Fruit fly (Drosophila melanogaster) whole organism, prepupa: Measurements from ENCODE around the gene CG17127.
A peak's percentile ranks its signal among the peaks of the same experiment; 100 is the strongest.

ENCODE experiments used
- CG10631 ChIP-seq: fragments of 200-800 bp; sonication (Bioruptor generic); optimal IDR thresholded peaks from 2 replicates; lab custom pipeline; 2016; ENCODE audit warnings: missing biosample characterization, missing genetic modification characterization
- CG11294 ChIP-seq: fragments of 200-800 bp; sonication (Bioruptor generic); IDR thresholded peaks from 2 replicates; pipeline ENCODE4 v1.3.6; 2022; ENCODE audit warnings: missing biosample characterization, missing genetic modification characterization
- CG11762 ChIP-seq: fragments of 200-800 bp; sonication (Bioruptor generic); optimal IDR thresholded peaks from 3 replicates; lab custom pipeline; 2016; ENCODE audit warnings: missing biosample characterization, missing genetic modification characterization; ENCODE audit not compliant: insufficient read depth
- CG11902 ChIP-seq: fragments of 200-800 bp; sonication (Bioruptor generic); optimal IDR thresholded peaks from 3 replicates; lab custom pipeline; 2016; ENCODE audit warnings: missing biosample characterization, missing genetic modification characterization
- CG15336 ChIP-seq: fragments of 200-800 bp; sonication (Bioruptor generic); IDR thresholded peaks from 2 replicates; pipeline ENCODE4 v1.3.6; 2022; ENCODE audit warnings: missing biosample characterization, missing genetic modification characterization
- CG1621 ChIP-seq: fragments of 200-800 bp; sonication (Bioruptor generic); optimal IDR thresholded peaks from 3 replicates; lab custom pipeline; 2018; ENCODE audit warnings: missing biosample characterization, mild to moderate bottlenecking, missing genetic modification characterization
- CG16779 ChIP-seq: fragments of 200-800 bp; sonication (Bioruptor generic); optimal IDR thresholded peaks from 3 replicates; lab custom pipeline; 2017; ENCODE audit warnings: missing biosample characterization, mild to moderate bottlenecking, missing genetic modification characterization
- CG3032 ChIP-seq: fragments of 200-800 bp; optimal IDR thresholded peaks from 2 replicates; lab custom pipeline; 2019; ENCODE audit warnings: missing biosample characterization, mild to moderate bottlenecking, missing genetic modification characterization, moderate library complexity
- CG31627 ChIP-seq: fragments of 200-800 bp; sonication (Bioruptor generic); optimal IDR thresholded peaks from 3 replicates; lab custom pipeline; 2016; ENCODE audit warnings: missing biosample characterization, missing genetic modification characterization
- CG32006 ChIP-seq: fragments of 200-800 bp; sonication (Bioruptor generic); optimal IDR thresholded peaks from 3 replicates; lab custom pipeline; 2017; ENCODE audit warnings: missing biosample characterization, mild to moderate bottlenecking, missing genetic modification characterization
- CG34406 ChIP-seq: fragments of 200-800 bp; sonication (Bioruptor generic); optimal IDR thresholded peaks from 3 replicates; lab custom pipeline; 2016; ENCODE audit warnings: missing biosample characterization, missing genetic modification characterization
- CG3919 ChIP-seq: fragments of 200-800 bp; sonication (Bioruptor generic); optimal IDR thresholded peaks from 3 replicates; lab custom pipeline; 2016; ENCODE audit warnings: missing biosample characterization, missing genetic modification characterization
- CG6163 ChIP-seq: fragments of 200-800 bp; sonication (Bioruptor generic); IDR thresholded peaks from 3 replicates; pipeline ENCODE4 v1.3.6; 2022; ENCODE audit warnings: missing biosample characterization, missing genetic modification characterization
- CG6276 ChIP-seq: fragments of 200-800 bp; sonication (Bioruptor generic); optimal IDR thresholded peaks from 2 replicates; lab custom pipeline; 2017; ENCODE audit warnings: missing biosample characterization, mild to moderate bottlenecking, missing genetic modification characterization
- CG6808 ChIP-seq: fragments of 200-800 bp; sonication (Bioruptor generic); optimal IDR thresholded peaks from 3 replicates; lab custom pipeline; 2017; ENCODE audit warnings: missing biosample characterization, missing genetic modification characterization, mild to moderate bottlenecking, moderate library complexity, missing genetic modification reagents
- CG6854 ChIP-seq: fragments of 200-800 bp; sonication (Bioruptor generic); optimal IDR thresholded peaks from 2 replicates; lab custom pipeline; 2017; ENCODE audit warnings: missing biosample characterization, mild to moderate bottlenecking, missing genetic modification characterization
- CG7368 ChIP-seq: fragments of 200-800 bp; sonication (Bioruptor generic); optimal IDR thresholded peaks from 3 replicates; lab custom pipeline; 2016; ENCODE audit warnings: missing biosample characterization, missing genetic modification characterization
- CG8319 ChIP-seq: fragments of 200-800 bp; sonication (Bioruptor generic); optimal IDR thresholded peaks from 3 replicates; lab custom pipeline; 2016; ENCODE audit warnings: missing biosample characterization, missing genetic modification characterization
- CG8632 ChIP-seq: fragments of 200-800 bp; sonication (Bioruptor generic); optimal IDR thresholded peaks from 3 replicates; lab custom pipeline; 2016; ENCODE audit warnings: missing biosample characterization, missing genetic modification characterization
- CG9139 ChIP-seq: fragments of 200-800 bp; sonication (Bioruptor generic); optimal IDR thresholded peaks from 3 replicates; lab custom pipeline; 2017; ENCODE audit warnings: missing biosample characterization, mild to moderate bottlenecking, missing genetic modification characterization
- Eip75B ChIP-seq: fragments of 200-800 bp; sonication (Bioruptor generic); optimal IDR thresholded peaks from 3 replicates; lab custom pipeline; 2016; ENCODE audit warnings: missing biosample characterization, missing genetic modification characterization
- Eip78C ChIP-seq: fragments of 200-800 bp; sonication (Bioruptor generic); peaks from one replicate; lab custom pipeline; 2016; ENCODE audit warnings: missing biosample characterization, missing genetic modification characterization
- Eip93F ChIP-seq: fragments of 200-800 bp; sonication (Bioruptor generic); optimal IDR thresholded peaks from 2 replicates; lab custom pipeline; 2016; ENCODE audit warnings: missing biosample characterization, mild to moderate bottlenecking, missing genetic modification characterization
- Ets21C ChIP-seq: fragments of 200-800 bp; sonication (Bioruptor generic); optimal IDR thresholded peaks from 3 replicates; lab custom pipeline; 2016; ENCODE audit warnings: missing biosample characterization, missing genetic modification characterization
- Ets96B ChIP-seq: fragments of 200-800 bp; optimal IDR thresholded peaks from 2 replicates; lab custom pipeline; 2019; ENCODE audit warnings: missing biosample characterization, mild to moderate bottlenecking, missing genetic modification characterization, moderate library complexity
- Hr39 ChIP-seq: fragments of 200-800 bp; sonication (Bioruptor generic); optimal IDR thresholded peaks from 2 replicates; lab custom pipeline; 2016; ENCODE audit warnings: missing biosample characterization, missing genetic modification characterization
- Hr4 ChIP-seq: fragments of 200-800 bp; sonication (Bioruptor generic); optimal IDR thresholded peaks from 3 replicates; lab custom pipeline; 2016; ENCODE audit warnings: missing biosample characterization, missing genetic modification characterization
- Lpt ChIP-seq: fragments of 200-800 bp; sonication (Bioruptor generic); optimal IDR thresholded peaks from 3 replicates; lab custom pipeline; 2016; ENCODE audit warnings: missing biosample characterization, missing genetic modification characterization
- Met ChIP-seq: fragments of 200-800 bp; sonication (Bioruptor generic); optimal IDR thresholded peaks from 3 replicates; lab custom pipeline; 2016; ENCODE audit warnings: missing biosample characterization, missing genetic modification characterization
- OdsH ChIP-seq: fragments of 200-800 bp; sonication (Bioruptor generic); optimal IDR thresholded peaks from 3 replicates; lab custom pipeline; 2016; ENCODE audit warnings: missing biosample characterization, missing genetic modification characterization
- Smox ChIP-seq: fragments of 200-800 bp; sonication (Bioruptor generic); optimal IDR thresholded peaks from 3 replicates; lab custom pipeline; 2016; ENCODE audit warnings: missing biosample characterization, missing genetic modification characterization
- Sox102F ChIP-seq: fragments of 200-800 bp; sonication (Bioruptor generic); optimal IDR thresholded peaks from 2 replicates; lab custom pipeline; 2016; ENCODE audit warnings: missing biosample characterization, mild to moderate bottlenecking, missing genetic modification characterization
- Sox14 ChIP-seq: fragments of 200-800 bp; sonication (Bioruptor generic); optimal IDR thresholded peaks from 3 replicates; lab custom pipeline; 2016; ENCODE audit warnings: missing biosample characterization, missing genetic modification characterization
- Sox15 ChIP-seq: fragments of 200-800 bp; sonication (Bioruptor generic); optimal IDR thresholded peaks from 3 replicates; lab custom pipeline; 2016; ENCODE audit warnings: missing biosample characterization, missing genetic modification characterization
- achi ChIP-seq: fragments of 200-800 bp; sonication (Bioruptor generic); optimal IDR thresholded peaks from 3 replicates; lab custom pipeline; 2016; ENCODE audit warnings: missing biosample characterization, missing genetic modification characterization
- acj6 ChIP-seq: fragments of 200-800 bp; sonication (Bioruptor generic); optimal IDR thresholded peaks from 3 replicates; lab custom pipeline; 2016; ENCODE audit warnings: missing biosample characterization, missing genetic modification characterization
- cyc ChIP-seq: fragments of 200-800 bp; sonication (Bioruptor generic); optimal IDR thresholded peaks from 3 replicates; lab custom pipeline; 2016; ENCODE audit warnings: missing biosample characterization, missing genetic modification characterization
- dac ChIP-seq: fragments of 200-800 bp; sonication (Bioruptor generic); optimal IDR thresholded peaks from 2 replicates; lab custom pipeline; 2017; ENCODE audit warnings: missing biosample characterization, mild to moderate bottlenecking, missing genetic modification characterization
- dsx ChIP-seq: fragments of 200-800 bp; optimal IDR thresholded peaks from 3 replicates; lab custom pipeline; 2019; ENCODE audit warnings: missing biosample characterization, mild to moderate bottlenecking, missing genetic modification characterization, moderate library complexity; ENCODE audit not compliant: poor library complexity, severe bottlenecking
- esn ChIP-seq: fragments of 200-800 bp; sonication (Bioruptor generic); optimal IDR thresholded peaks from 2 replicates; lab custom pipeline; 2016; ENCODE audit warnings: missing biosample characterization, mild to moderate bottlenecking, missing genetic modification characterization, moderate library complexity
- fd59A ChIP-seq: fragments of 200-800 bp; sonication (Bioruptor generic); optimal IDR thresholded peaks from 2 replicates; lab custom pipeline; 2017; ENCODE audit warnings: missing biosample characterization, mild to moderate bottlenecking, missing genetic modification characterization, missing genetic modification reagents
- fd85E ChIP-seq: fragments of 200-800 bp; sonication (Bioruptor generic); optimal IDR thresholded peaks from 3 replicates; lab custom pipeline; 2016; ENCODE audit warnings: missing biosample characterization, missing genetic modification characterization
- fkh ChIP-seq: fragments of 200-800 bp; sonication (Bioruptor generic); optimal IDR thresholded peaks from 3 replicates; lab custom pipeline; 2017; ENCODE audit warnings: missing biosample characterization, mild to moderate bottlenecking, missing genetic modification characterization, moderate library complexity
- lz ChIP-seq: fragments of 200-800 bp; sonication (Bioruptor generic); optimal IDR thresholded peaks from 3 replicates; lab custom pipeline; 2016; ENCODE audit warnings: missing biosample characterization, missing genetic modification characterization
- net ChIP-seq: fragments of 200-800 bp; sonication (Bioruptor generic); optimal IDR thresholded peaks from 3 replicates; lab custom pipeline; 2016; ENCODE audit warnings: missing biosample characterization, missing genetic modification characterization
- pdm3 ChIP-seq: fragments of 200-800 bp; sonication (Bioruptor generic); optimal IDR thresholded peaks from 3 replicates; lab custom pipeline; 2016; ENCODE audit warnings: missing biosample characterization, missing genetic modification characterization
- salr ChIP-seq, 2 experiments: fragments of 200-800 bp; sonication (Bioruptor generic); optimal IDR thresholded peaks; 3 replicates each; lab custom pipeline; 2016 to 2018; ENCODE audit warnings: missing biosample characterization in 2 of 2, missing genetic modification characterization in 2 of 2, mild to moderate bottlenecking in 1 of 2
- spab ChIP-seq: fragments of 200-800 bp; sonication (Bioruptor generic); optimal IDR thresholded peaks from 2 replicates; lab custom pipeline; 2017; ENCODE audit warnings: missing biosample characterization, mild to moderate bottlenecking, missing genetic modification characterization, missing genetic modification reagents
- ss ChIP-seq, 2 experiments: fragments of 200-800 bp; sonication (Bioruptor generic); optimal IDR thresholded peaks; 2 replicates in 1 of 2; 3 replicates in 1 of 2; lab custom pipeline; 2017 to 2018; ENCODE audit warnings: mild to moderate bottlenecking in 2 of 2, missing biosample characterization in 2 of 2, missing genetic modification characterization in 2 of 2, moderate library complexity in 1 of 2
- svp ChIP-seq: fragments of 200-800 bp; sonication (Bioruptor generic); peaks from one replicate; lab custom pipeline; 2016; ENCODE audit warnings: missing biosample characterization, missing genetic modification characterization
- topi ChIP-seq: fragments of 200-800 bp; sonication (Bioruptor generic); optimal IDR thresholded peaks from 3 replicates; lab custom pipeline; 2016; ENCODE audit warnings: missing biosample characterization, missing genetic modification characterization

The CG17127 gene

dm6 chr2L:10732343-10732808 is 38.3 kb upstream of the CG17127 start, which contains the start of the genes EMC3 and Dpy-30L1:
EMC3 (minus strand) TSS chr2L:10732423.
Dpy-30L1 (plus strand) TSS chr2L:10732653.
- no peak for TF ChIP-seq svp
- TF ChIP-seq Met (GFP tag; lab: Kevin White, UChicago) = no peak
- TF ChIP-seq OdsH (GFP tag; lab: Kevin White, UChicago) = no peak
- TF ChIP-seq CG6854 (GFP tag; lab: Kevin White, UChicago) = no peak
- TF ChIP-seq CG11762 (GFP tag; lab: Kevin White, UChicago) = peak; percentile 19
- TF ChIP-seq cyc = peak; percentile 43
- no peak for TF ChIP-seq spab (GFP tag; lab: Kevin White, UChicago)
- no peak for TF ChIP-seq CG16779 (tag; lab: Kevin White, UChicago)
- TF ChIP-seq fkh = no peak
- TF ChIP-seq CG6163 = peak; percentile 17; the same call in 1 of the 3 replicates
- no peak for TF ChIP-seq dac (GFP tag; lab: Kevin White, UChicago)
- peak; percentile 46 for TF ChIP-seq Ets21C
- no peak for TF ChIP-seq Eip93F (GFP tag; lab: Kevin White, UChicago)
- TF ChIP-seq net (GFP tag; lab: Kevin White, UChicago) = no peak
- TF ChIP-seq fd59A (GFP tag; lab: Kevin White, UChicago) = no peak
- TF ChIP-seq CG3032 (tag; lab: Kevin White, UChicago) = peak; percentile 58
- no peak for TF ChIP-seq CG6808 (GFP tag; lab: Kevin White, UChicago)
- peak; percentile 47 for TF ChIP-seq Eip75B (GFP tag; lab: Kevin White, UChicago)
- TF ChIP-seq Sox15 (GFP tag; lab: Kevin White, UChicago) = no peak
- TF ChIP-seq CG32006 (GFP tag; lab: Kevin White, UChicago) = no peak
- no peak for TF ChIP-seq CG11294
- peak; percentile 51 for TF ChIP-seq Hr39
- no peak for TF ChIP-seq Sox102F (GFP tag; lab: Kevin White, UChicago)
- TF ChIP-seq CG8319 (GFP tag; lab: Kevin White, UChicago) = no peak
- TF ChIP-seq CG7368 (GFP tag; lab: Kevin White, UChicago) = no peak
- peak; percentile 46 for TF ChIP-seq Ets96B (tag; lab: Kevin White, UChicago)
- no peak for TF ChIP-seq ss (GFP tag; optimal IDR thresholded peaks at IDR 0.05; lab: Kevin White, UChicago)
- TF ChIP-seq fd85E = no peak
- peak; percentile 55 for TF ChIP-seq Hr4 (GFP tag; lab: Kevin White, UChicago)
- peak; percentile 81 for TF ChIP-seq Eip78C (GFP tag; lab: Kevin White, UChicago)
- peak; percentile 35 for TF ChIP-seq Sox14 (GFP tag; lab: Kevin White, UChicago)
- no peak for TF ChIP-seq CG6276 (GFP tag; lab: Kevin White, UChicago)
- no peak for TF ChIP-seq achi (GFP tag; lab: Kevin White, UChicago)
- peak; percentile 48 for TF ChIP-seq lz (GFP tag; lab: Kevin White, UChicago)
- peak; percentile 66 for TF ChIP-seq esn (GFP tag; lab: Kevin White, UChicago)
- TF ChIP-seq salr (GFP tag; optimal IDR thresholded peaks at IDR 0.05; lab: Kevin White, UChicago) = no peak
- TF ChIP-seq CG31627 (GFP tag; lab: Kevin White, UChicago) = peak; percentile 64
- no peak for TF ChIP-seq dsx (GFP tag; lab: Kevin White, UChicago)
- no peak for TF ChIP-seq CG10631 (GFP tag; lab: Kevin White, UChicago)
- no peak for TF ChIP-seq CG11902
- peak; percentile 35 for TF ChIP-seq Smox (GFP tag; lab: Kevin White, UChicago)
- peak; percentile 50 for TF ChIP-seq topi (GFP tag; lab: Kevin White, UChicago)
- TF ChIP-seq Lpt (GFP tag; lab: Kevin White, UChicago) = no peak
- TF ChIP-seq CG9139 (GFP tag; lab: Kevin White, UChicago) = no peak
- TF ChIP-seq pdm3 (GFP tag; lab: Kevin White, UChicago) = no peak
- no peak for TF ChIP-seq acj6 (GFP tag; lab: Kevin White, UChicago)
- TF ChIP-seq CG3919 (GFP tag; lab: Kevin White, UChicago) = no peak
- TF ChIP-seq CG15336 (GFP tag; lab: Robert Waterston, UW) = peak; percentile 31; the same call in 1 of the 2 replicates
- TF ChIP-seq CG1621 (tag; lab: Kevin White, UChicago) = no peak
- TF ChIP-seq CG34406 (GFP tag; lab: Kevin White, UChicago) = no peak
- TF ChIP-seq CG8632 = no peak
- TF ChIP-seq, all 60 proteins: peak for 17
